Worm (Caenorhabditis elegans) whole organism, midembryonic: Measurements from ENCODE around the gene ZK6.6.

Experiments used
- T22C8.4 ChIP-seq: fragments of 200-800 bp; sonication (Bioruptor generic); IDR thresholded peaks from 2 replicates; pipeline ENCODE4 v1.3.6; 2022; ENCODE audit warnings: missing genetic modification characterization, missing compliant biosample characterization
- cog-1 ChIP-seq: sonication (generic microtip); optimal IDR thresholded peaks from 2 replicates; lab custom pipeline; 2016; ENCODE audit warnings: missing genetic modification characterization, missing compliant biosample characterization
- flt-1 ChIP-seq: fragments of 200-800 bp; sonication (Bioruptor generic); IDR thresholded peaks from 2 replicates; pipeline ENCODE4 v1.3.6; 2022; ENCODE audit warnings: missing genetic modification characterization, missing compliant biosample characterization
- klf-2 ChIP-seq: fragments of 200-800 bp; sonication (Bioruptor generic); conservative IDR thresholded peaks from 2 replicates; pipeline ENCODE4 v1.3.6; 2022; ENCODE audit warnings: missing genetic modification reagents, missing genetic modification characterization, missing compliant biosample characterization
- med-1 ChIP-seq: sonication (generic microtip); optimal IDR thresholded peaks from 2 replicates; lab custom pipeline; 2017; ENCODE audit warnings: missing genetic modification characterization, mild to moderate bottlenecking, missing compliant biosample characterization, antibody characterized with exemption, missing genetic modification reagents; ENCODE audit not compliant: insufficient read depth
- ref-1 ChIP-seq: fragments of 200-800 bp; sonication (Bioruptor generic); conservative IDR thresholded peaks from 2 replicates; pipeline ENCODE4 v1.3.6; 2022; ENCODE audit warnings: missing genetic modification reagents, missing genetic modification characterization, missing compliant biosample characterization
- tab-1 ChIP-seq: fragments of 200-800 bp; sonication (Bioruptor generic); IDR thresholded peaks from 2 replicates; pipeline ENCODE4 v1.3.6; 2022; ENCODE audit warnings: missing genetic modification characterization, missing compliant biosample characterization
- ztf-23 ChIP-seq: fragments of 200-800 bp; sonication (Bioruptor generic); IDR thresholded peaks from 2 replicates; pipeline ENCODE4 v1.3.6; 2022; ENCODE audit warnings: missing genetic modification reagents, missing genetic modification characterization, missing compliant biosample characterization
- ztf-29 ChIP-seq: fragments of 200-800 bp; sonication (Bioruptor generic); IDR thresholded peaks from 2 replicates; pipeline ENCODE4 v1.3.6; 2022; ENCODE audit warnings: missing genetic modification reagents, missing genetic modification characterization, missing compliant biosample characterization

The ZK6.6 gene

ce11 chrV:358473-358872, 30.0 kb upstream of the ZK6.6 start:
- TF ChIP-seq T22C8.4 (no peak), flt-1 (no peak), tab-1 (GFP tag; lab: Robert Waterston, UW) (no peak), ztf-29 (GFP tag; lab: Robert Waterston, UW) (no peak), ztf-23 (no peak), ref-1 (GFP tag; lab: Robert Waterston, UW) (no peak)

ce11 chrV:359466-359865, 29.0 kb upstream of the ZK6.6 start, which contains the start of gene T22H9.1:
T22H9.1 (plus strand) TSS chrV:359766.
- TF ChIP-seq cog-1 (tag; lab: Kevin White, UChicago) (no peak), flt-1 (no peak), ztf-29 (GFP tag; lab: Robert Waterston, UW) (no peak)

DNA sequence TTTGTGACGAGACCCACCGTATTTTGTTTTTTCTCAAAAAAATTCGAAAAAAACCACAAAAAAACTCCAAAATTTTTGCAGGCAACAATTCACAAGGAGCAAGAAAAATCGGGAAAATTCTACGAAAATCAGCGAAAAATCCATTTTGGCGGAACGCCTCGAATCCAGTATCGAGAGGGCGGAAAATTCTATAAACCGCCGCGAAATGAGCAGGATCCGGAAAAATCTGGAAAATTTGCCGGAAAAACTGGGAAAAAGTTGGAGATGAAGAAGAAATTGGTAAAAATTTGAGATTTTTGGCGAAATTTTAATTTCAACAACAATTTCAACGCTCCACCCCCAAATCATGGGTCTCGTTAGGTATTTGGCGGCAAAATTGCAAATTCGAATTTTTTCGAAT, 28.4 kb upstream of the ZK6.6 start:
- TF ChIP-seq med-1 (GFP tag; lab: Kevin White, UChicago) (no peak), ztf-23 (no peak), cog-1 (tag; lab: Kevin White, UChicago) (no peak), ref-1 (GFP tag; lab: Robert Waterston, UW) (no peak), flt-1 (no peak)

ce11 chrV:361291-361690, 27.2 kb upstream of the ZK6.6 start:
- TF ChIP-seq flt-1 (no peak), ztf-29 (GFP tag; lab: Robert Waterston, UW) (no peak), klf-2 (GFP tag; lab: Robert Waterston, UW) (no peak), tab-1 (GFP tag; lab: Robert Waterston, UW) (no peak), T22C8.4 (no peak), ztf-23 (no peak), ref-1 (GFP tag; lab: Robert Waterston, UW) (no peak), med-1 (GFP tag; lab: Kevin White, UChicago) (no peak), cog-1 (tag; lab: Kevin White, UChicago) (no peak)

DNA sequence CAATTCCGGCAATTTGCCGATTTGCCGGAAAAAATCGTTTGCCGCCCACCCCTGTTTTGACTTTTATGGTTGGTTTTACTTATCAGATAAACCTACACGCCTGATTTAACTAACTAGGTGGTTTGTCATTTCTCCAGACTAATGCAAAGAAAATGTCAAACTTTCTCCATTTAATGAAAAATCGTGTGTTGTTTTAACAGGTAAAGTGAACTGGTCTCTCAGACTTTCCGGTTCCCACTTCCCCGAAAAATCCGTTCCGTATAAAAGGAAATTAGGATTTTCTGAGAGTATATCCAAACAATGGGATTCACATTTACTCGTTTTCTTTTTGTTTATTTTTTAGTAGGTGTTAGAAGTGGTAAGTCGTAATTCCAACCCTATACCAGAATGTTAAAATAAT, 23.8 kb upstream of the ZK6.6 start, which contains the start of gene mltn-6:
mltn-6 (plus strand) TSS at position 301 of the 400 bp plus-strand sequence.
- TF ChIP-seq klf-2 (GFP tag; lab: Robert Waterston, UW): no peak
- no peak for TF ChIP-seq tab-1 (GFP tag; lab: Robert Waterston, UW)
- TF ChIP-seq med-1 (GFP tag; lab: Kevin White, UChicago): no peak
- TF ChIP-seq T22C8.4: no peak
- no peak for TF ChIP-seq cog-1 (tag; lab: Kevin White, UChicago)
- TF ChIP-seq ztf-23: no peak
- no peak for TF ChIP-seq ztf-29 (GFP tag; lab: Robert Waterston, UW)
- no peak for TF ChIP-seq ref-1 (GFP tag; lab: Robert Waterston, UW)

ce11 chrV:370033-370432, 18.5 kb upstream of the ZK6.6 start, which contains the start of gene mltn-7:
mltn-7 (plus strand) TSS chrV:370333.
- TF ChIP-seq tab-1 (GFP tag; lab: Robert Waterston, UW) (no peak), klf-2 (GFP tag; lab: Robert Waterston, UW) (no peak), ztf-29 (GFP tag; lab: Robert Waterston, UW) (no peak), med-1 (GFP tag; lab: Kevin White, UChicago) (no peak), ztf-23 (no peak), T22C8.4 (no peak), ref-1 (GFP tag; lab: Robert Waterston, UW) (no peak), cog-1 (tag; lab: Kevin White, UChicago) (no peak), flt-1 (no peak)

DNA sequence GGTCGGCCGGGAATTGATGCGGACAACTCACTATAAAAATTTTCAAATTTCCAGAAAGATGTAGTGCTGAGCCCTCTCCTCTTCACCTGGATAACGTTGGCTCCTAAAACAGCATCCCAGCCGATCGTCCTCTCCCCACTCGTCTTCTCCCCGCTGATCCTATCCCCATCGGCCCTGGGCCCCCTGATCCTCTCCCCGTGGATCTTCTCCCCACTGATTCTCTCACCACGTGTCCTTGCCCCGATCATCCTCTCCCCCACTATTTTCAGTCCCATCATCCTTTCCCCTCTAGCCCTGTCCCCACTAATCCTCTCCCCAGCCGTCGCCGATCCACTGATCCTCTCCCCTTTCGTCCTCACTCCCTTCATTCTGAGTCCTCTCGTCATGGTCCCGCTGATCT, 15.3 kb upstream of the ZK6.6 start:
- TF ChIP-seq tab-1 (GFP tag; lab: Robert Waterston, UW) (no peak), med-1 (GFP tag; lab: Kevin White, UChicago) (no peak), ztf-23 (no peak), T22C8.4 (no peak), klf-2 (GFP tag; lab: Robert Waterston, UW) (no peak), flt-1 (0 out of 2 replicates have a peak, but pooled peaks have one; percentile 31), cog-1 (tag; lab: Kevin White, UChicago) (no peak), ztf-29 (GFP tag; lab: Robert Waterston, UW) (no peak)

ce11 chrV:376790-377189, 11.7 kb upstream of the ZK6.6 start:
- TF ChIP-seq klf-2 (GFP tag; lab: Robert Waterston, UW) (no peak), ref-1 (GFP tag; lab: Robert Waterston, UW) (no peak)

ce11 chrV:378231-378630, 10.3 kb upstream of the ZK6.6 start:
- TF ChIP-seq flt-1: no peak
- no peak for TF ChIP-seq tab-1 (GFP tag; lab: Robert Waterston, UW)
- TF ChIP-seq klf-2 (GFP tag; lab: Robert Waterston, UW): no peak
- TF ChIP-seq ztf-29 (GFP tag; lab: Robert Waterston, UW): no peak
- TF ChIP-seq med-1 (GFP tag; lab: Kevin White, UChicago): no peak
- no peak for TF ChIP-seq ztf-23
- TF ChIP-seq ref-1 (GFP tag; lab: Robert Waterston, UW): no peak
- no peak for TF ChIP-seq cog-1 (tag; lab: Kevin White, UChicago)
- no peak for TF ChIP-seq T22C8.4

ce11 chrV:380186-380585, 8.3 kb upstream of the ZK6.6 start, which contains the start of gene mltn-8:
mltn-8 (minus strand) TSS chrV:380286.
- TF ChIP-seq cog-1 (tag; lab: Kevin White, UChicago) (no peak), ztf-29 (GFP tag; lab: Robert Waterston, UW) (no peak), ref-1 (GFP tag; lab: Robert Waterston, UW) (no peak), tab-1 (GFP tag; lab: Robert Waterston, UW) (no peak), ztf-23 (no peak), med-1 (GFP tag; lab: Kevin White, UChicago) (no peak), flt-1 (no peak), T22C8.4 (no peak)
